Fruit fly (Drosophila melanogaster) whole organism, embryonic: Measurements from ENCODE around the gene CG6962.

Experiments used
- Asciz ChIP-seq: fragments of 200-800 bp; sonication (Bioruptor generic); optimal IDR thresholded peaks from 2 replicates; lab custom pipeline; 2017; ENCODE audit warnings: missing biosample characterization, mild to moderate bottlenecking, missing genetic modification characterization, missing genetic modification reagents
- BEAF-32 ChIP-seq: fragments of 200-800 bp; sonication (Bioruptor generic); optimal IDR thresholded peaks from 3 replicates; lab custom pipeline; 2017; ENCODE audit warnings: missing biosample characterization, missing genetic modification characterization, mild to moderate bottlenecking, moderate library complexity, missing genetic modification reagents
- Bdp1 ChIP-seq: fragments of 200-800 bp; sonication (Bioruptor generic); optimal IDR thresholded peaks from 3 replicates; lab custom pipeline; 2016; ENCODE audit warnings: missing biosample characterization, missing genetic modification characterization
- CG11398 ChIP-seq: fragments of 200-800 bp; sonication (Bioruptor generic); optimal IDR thresholded peaks from 2 replicates; lab custom pipeline; 2016; ENCODE audit warnings: missing biosample characterization, missing genetic modification characterization
- CG1233 ChIP-seq: fragments of 200-800 bp; sonication (Bioruptor generic); optimal IDR thresholded peaks from 4 replicates; lab custom pipeline; 2018; ENCODE audit warnings: missing biosample characterization, mild to moderate bottlenecking, missing genetic modification characterization
- CG15073 ChIP-seq: fragments of 200-800 bp; sonication (Bioruptor generic); optimal IDR thresholded peaks from 2 replicates; lab custom pipeline; 2016; ENCODE audit warnings: missing biosample characterization, missing genetic modification characterization
- CG15696 ChIP-seq: fragments of 200-800 bp; sonication (Bioruptor generic); optimal IDR thresholded peaks from 2 replicates; lab custom pipeline; 2019; ENCODE audit warnings: missing biosample characterization, mild to moderate bottlenecking, missing genetic modification characterization, moderate library complexity
- CG1603 ChIP-seq: fragments of 200-800 bp; sonication (Bioruptor generic); optimal IDR thresholded peaks from 2 replicates; lab custom pipeline; 2019; ENCODE audit warnings: missing biosample characterization, mild to moderate bottlenecking, missing genetic modification characterization, moderate library complexity
- CG16813 ChIP-seq: fragments of 200-800 bp; sonication (Bioruptor generic); IDR thresholded peaks from 3 replicates; pipeline ENCODE4 v1.3.6; 2022; ENCODE audit warnings: missing biosample characterization, missing genetic modification characterization; ENCODE audit not compliant: partially characterized antibody
- CG17802 ChIP-seq: fragments of 200-800 bp; sonication (Bioruptor generic); optimal IDR thresholded peaks from 2 replicates; lab custom pipeline; 2018; ENCODE audit warnings: missing biosample characterization, mild to moderate bottlenecking, missing genetic modification characterization, moderate library complexity
- CG2202 ChIP-seq: fragments of 200-800 bp; sonication (Bioruptor generic); optimal IDR thresholded peaks from 2 replicates; lab custom pipeline; 2018; ENCODE audit warnings: missing biosample characterization, mild to moderate bottlenecking, missing genetic modification characterization
- CG2678 ChIP-seq: fragments of 200-800 bp; sonication (Bioruptor generic); optimal IDR thresholded peaks from 3 replicates; lab custom pipeline; 2019; ENCODE audit warnings: missing biosample characterization, mild to moderate bottlenecking, missing genetic modification characterization, moderate library complexity
- CG30020 ChIP-seq: fragments of 200-800 bp; optimal IDR thresholded peaks from 2 replicates; lab custom pipeline; 2019; ENCODE audit warnings: missing biosample characterization, mild to moderate bottlenecking, missing genetic modification characterization, moderate library complexity
- CG31441 ChIP-seq: fragments of 200-800 bp; sonication (Bioruptor generic); IDR thresholded peaks from 2 replicates; pipeline ENCODE4 v1.3.6; 2022; ENCODE audit warnings: missing biosample characterization, missing genetic modification characterization
- CG33557 ChIP-seq: fragments of 200-800 bp; sonication (Bioruptor generic); optimal IDR thresholded peaks from 2 replicates; lab custom pipeline; 2019; ENCODE audit warnings: missing biosample characterization, mild to moderate bottlenecking, missing genetic modification characterization, moderate library complexity
- CG3407 ChIP-seq: fragments of 200-800 bp; sonication (Bioruptor generic); optimal IDR thresholded peaks from 2 replicates; lab custom pipeline; 2018; ENCODE audit warnings: missing biosample characterization, mild to moderate bottlenecking, missing genetic modification characterization
- CG4707 ChIP-seq: fragments of 200-800 bp; sonication (Bioruptor generic); optimal IDR thresholded peaks from 2 replicates; lab custom pipeline; 2018; ENCODE audit warnings: missing biosample characterization, mild to moderate bottlenecking, missing genetic modification characterization, moderate library complexity
- CG6254 ChIP-seq: fragments of 200-800 bp; sonication (Bioruptor generic); optimal IDR thresholded peaks from 3 replicates; lab custom pipeline; 2017; ENCODE audit warnings: mild to moderate bottlenecking, missing biosample characterization, missing genetic modification reagents, missing genetic modification characterization
- CG6654 ChIP-seq: fragments of 200-800 bp; sonication (Bioruptor generic); optimal IDR thresholded peaks from 2 replicates; lab custom pipeline; 2017; ENCODE audit warnings: missing biosample characterization, mild to moderate bottlenecking, missing genetic modification characterization
- CG6854 ChIP-seq: fragments of 200-800 bp; sonication (Bioruptor generic); optimal IDR thresholded peaks from 3 replicates; lab custom pipeline; 2017; ENCODE audit warnings: missing biosample characterization, mild to moderate bottlenecking, missing genetic modification characterization
- CG9876 ChIP-seq: fragments of 200-800 bp; sonication (Bioruptor generic); optimal IDR thresholded peaks from 2 replicates; lab custom pipeline; 2016; ENCODE audit warnings: missing biosample characterization, missing genetic modification characterization
- D19B ChIP-seq: fragments of 200-800 bp; sonication (Bioruptor generic); optimal IDR thresholded peaks from 2 replicates; lab custom pipeline; 2017; ENCODE audit warnings: missing biosample characterization, mild to moderate bottlenecking, missing genetic modification characterization
- Ets97D ChIP-seq: fragments of 200-800 bp; sonication (Bioruptor generic); optimal IDR thresholded peaks from 3 replicates; lab custom pipeline; 2016; ENCODE audit warnings: missing biosample characterization, missing genetic modification characterization
- GATAe ChIP-seq: fragments of 200-800 bp; sonication (Bioruptor generic); conservative IDR thresholded peaks from 2 replicates; pipeline ENCODE4 v1.3.6; 2022; ENCODE audit warnings: missing biosample characterization, missing genetic modification characterization
- Meics ChIP-seq: fragments of 200-800 bp; sonication (Bioruptor generic); optimal IDR thresholded peaks from 2 replicates; lab custom pipeline; 2017; ENCODE audit warnings: missing biosample characterization, mild to moderate bottlenecking, missing genetic modification characterization
- NC2α ChIP-seq: fragments of 200-800 bp; sonication (Bioruptor generic); optimal IDR thresholded peaks from 2 replicates; lab custom pipeline; 2016; ENCODE audit warnings: missing biosample characterization, missing genetic modification characterization
- PHDP ChIP-seq: fragments of 200-800 bp; sonication (Bioruptor generic); optimal IDR thresholded peaks from 3 replicates; lab custom pipeline; 2018; ENCODE audit warnings: missing biosample characterization, mild to moderate bottlenecking, missing genetic modification characterization, moderate library complexity
- Pdp1 ChIP-seq, 2 experiments: fragments of 200-800 bp; sonication (Bioruptor generic); optimal IDR thresholded peaks; 3 replicates each; lab custom pipeline; 2016; ENCODE audit warnings: missing biosample characterization in 2 of 2, missing genetic modification characterization in 2 of 2, mild to moderate bottlenecking in 1 of 2, moderate library complexity in 1 of 2
- Taf1 ChIP-seq: fragments of 200-800 bp; sonication (Bioruptor generic); IDR thresholded peaks from 2 replicates; pipeline ENCODE4 v1.3.6; 2022; ENCODE audit warnings: missing biosample characterization, missing genetic modification characterization
- Usf ChIP-seq: fragments of 200-800 bp; sonication (Bioruptor generic); optimal IDR thresholded peaks from 2 replicates; lab custom pipeline; 2017; ENCODE audit warnings: missing genotype, missing biosample characterization, missing genetic modification characterization
- amos ChIP-seq: fragments of 200-800 bp; sonication (Bioruptor generic); IDR thresholded peaks from 2 replicates; pipeline ENCODE4 v1.3.6; 2022; ENCODE audit warnings: missing biosample characterization, missing genetic modification characterization; ENCODE audit not compliant: partially characterized antibody
- aop ChIP-seq: fragments of 200-800 bp; sonication (Bioruptor generic); IDR thresholded peaks from 2 replicates; pipeline ENCODE4 v1.3.6; 2022; ENCODE audit warnings: missing biosample characterization, missing genetic modification characterization
- bsh ChIP-seq, 2 experiments: fragments of 200-800 bp; sonication (Bioruptor generic); optimal IDR thresholded peaks; 2 replicates each; lab custom pipeline; 2017 to 2018; ENCODE audit warnings: mild to moderate bottlenecking in 2 of 2, missing biosample characterization in 2 of 2, missing genetic modification characterization in 2 of 2, moderate library complexity in 1 of 2
- cad ChIP-seq: fragments of >200 bp; optimal IDR thresholded peaks from 2 replicates; lab custom pipeline; 2017; ENCODE audit warnings: missing biosample characterization, missing genetic modification characterization
- ci ChIP-seq: fragments of 200-800 bp; sonication (Bioruptor generic); IDR thresholded peaks from 3 replicates; pipeline ENCODE4 v1.3.6; 2022; ENCODE audit warnings: missing biosample characterization, missing genetic modification characterization
- hb ChIP-seq: fragments of 200-800 bp; sonication (Bioruptor generic); IDR thresholded peaks from 3 replicates; pipeline ENCODE4 v1.3.6; 2022; ENCODE audit warnings: missing biosample characterization, missing genetic modification characterization; ENCODE audit not compliant: partially characterized antibody
- hkb ChIP-seq, 2 experiments: fragments of 200-800 bp in 1 of 2; fragments of >200 bp in 1 of 2; sonication (Bioruptor generic) in 1 of 2; IDR thresholded peaks in 1 of 2; optimal IDR thresholded peaks in 1 of 2; 2 replicates each; pipeline versions ENCODE4 v1.3.6 to Lab custom; 2017 to 2022; ENCODE audit warnings: missing biosample characterization in 1 of 2, missing genetic modification characterization in 1 of 2
- ind ChIP-seq: fragments of 200-800 bp; sonication (Bioruptor generic); optimal IDR thresholded peaks from 3 replicates; lab custom pipeline; 2016; ENCODE audit warnings: missing biosample characterization, missing genetic modification characterization
- lilli ChIP-seq: fragments of 200-800 bp; sonication (Bioruptor generic); optimal IDR thresholded peaks from 3 replicates; lab custom pipeline; 2016; ENCODE audit warnings: missing biosample characterization, missing genetic modification characterization
- mld ChIP-seq: fragments of 200-800 bp; sonication (Bioruptor generic); IDR thresholded peaks from 3 replicates; pipeline ENCODE4 v1.3.6; 2022; ENCODE audit warnings: missing biosample characterization, missing genetic modification characterization; ENCODE audit not compliant: partially characterized antibody
- phol ChIP-seq: fragments of 200-800 bp; sonication (Bioruptor generic); optimal IDR thresholded peaks from 3 replicates; lab custom pipeline; 2018; ENCODE audit warnings: missing biosample characterization, mild to moderate bottlenecking, missing genetic modification characterization, moderate library complexity
- pnt ChIP-seq: fragments of 200-800 bp; sonication (Bioruptor generic); optimal IDR thresholded peaks from 3 replicates; lab custom pipeline; 2016; ENCODE audit warnings: missing biosample characterization, missing genetic modification characterization
- slou ChIP-seq: fragments of 200-800 bp; sonication (Bioruptor generic); optimal IDR thresholded peaks from 3 replicates; lab custom pipeline; 2016; ENCODE audit warnings: missing biosample characterization, missing genetic modification characterization
- sr ChIP-seq: fragments of 200-800 bp; sonication (Bioruptor generic); IDR thresholded peaks from 3 replicates; pipeline ENCODE4 v1.3.6; 2022; ENCODE audit warnings: missing biosample characterization, missing genetic modification characterization
- sug ChIP-seq: fragments of 200-800 bp; optimal IDR thresholded peaks from 2 replicates; lab custom pipeline; 2019; ENCODE audit warnings: missing biosample characterization, mild to moderate bottlenecking, missing genetic modification characterization, moderate library complexity
- tll ChIP-seq, 2 experiments: fragments of 200-800 bp in 1 of 2; fragments of >200 bp in 1 of 2; sonication (Bioruptor generic) in 1 of 2; optimal IDR thresholded peaks; 2 replicates each; lab custom pipeline; 2017 to 2019; ENCODE audit warnings: missing biosample characterization in 2 of 2, missing genetic modification characterization in 2 of 2, mild to moderate bottlenecking in 1 of 2, moderate library complexity in 1 of 2
- trem ChIP-seq: fragments of 200-800 bp; optimal IDR thresholded peaks from 3 replicates; lab custom pipeline; 2019; ENCODE audit warnings: missing biosample characterization, mild to moderate bottlenecking, missing genetic modification characterization, moderate library complexity
- zf30C ChIP-seq: fragments of 200-800 bp; sonication (Bioruptor generic); optimal IDR thresholded peaks from 3 replicates; lab custom pipeline; 2018; ENCODE audit warnings: missing biosample characterization, mild to moderate bottlenecking, missing genetic modification characterization

Gene CG6962

DNA sequence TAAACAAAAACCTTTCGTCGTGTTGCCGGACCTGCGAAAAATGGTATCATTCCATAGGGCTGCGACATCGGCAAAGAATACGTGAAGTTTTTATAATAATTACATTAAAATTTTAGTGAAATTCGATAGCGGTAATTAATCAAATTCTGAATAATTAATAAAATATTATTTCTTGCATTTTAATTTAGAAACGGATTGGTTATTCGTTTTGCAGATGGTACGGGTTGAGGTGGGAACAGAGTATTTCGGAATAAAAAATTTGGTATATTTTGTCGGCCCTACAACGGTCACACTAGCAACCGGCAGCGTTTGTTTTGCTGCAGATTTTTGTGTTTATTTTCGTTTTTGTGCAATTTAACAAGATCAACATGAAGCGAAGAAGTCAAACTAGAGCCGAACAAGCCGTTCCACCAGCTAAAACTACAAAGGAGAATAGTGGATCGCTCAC lies at the start of gene CG6962, which contains the start of gene CG31368 (continued):
- peak; percentile 72 for TF ChIP-seq CG1233 (GFP tag; lab: Kevin White, UChicago)
- TF ChIP-seq cad (GFP tag; lab: Kevin White, UChicago) = no peak
- no peak for TF ChIP-seq amos (GFP tag; lab: Robert Waterston, UW)
- peak; percentile 74 for TF ChIP-seq ci
- TF ChIP-seq CG31441 (GFP tag; lab: Robert Waterston, UW) = peak; percentile 84
- TF ChIP-seq CG9876 (GFP tag; lab: Kevin White, UChicago) = peak; percentile 38
- peak; percentile 67 for TF ChIP-seq pnt (GFP tag; lab: Kevin White, UChicago)
- TF ChIP-seq BEAF-32 = peak; percentile 60
- peak; percentile 86 for TF ChIP-seq ind
- peak; percentile 84 for TF ChIP-seq PHDP (tag; lab: Kevin White, UChicago)
- TF ChIP-seq CG15696 = peak; percentile 92
- no peak; the same call in 1 of the 2 replicates for TF ChIP-seq GATAe
- no peak for TF ChIP-seq CG11398 (GFP tag; lab: Kevin White, UChicago)
- TF ChIP-seq CG17802 (tag; lab: Kevin White, UChicago) = peak; percentile 82
- no peak for TF ChIP-seq CG4707 (GFP tag; lab: Kevin White, UChicago)
- no peak for TF ChIP-seq zf30C (GFP tag; lab: Kevin White, UChicago)
- peak; percentile 46 for TF ChIP-seq D19B (GFP tag; lab: Kevin White, UChicago)
- TF ChIP-seq Meics (GFP tag; lab: Kevin White, UChicago) = peak; percentile 81
- TF ChIP-seq CG6254 = peak; percentile 56
- peak; percentile 86 for TF ChIP-seq sug (tag; lab: Kevin White, UChicago)
- no peak for TF ChIP-seq hb (GFP tag; lab: Robert Waterston, UW)
- TF ChIP-seq Bdp1 (GFP tag; lab: Kevin White, UChicago) = peak; percentile 47
- TF ChIP-seq trem = peak; percentile 95
- peak; percentile 28; the same call in 1 of the 2 replicates for TF ChIP-seq aop
- peak in 1 of 2 experiments; percentile 82 for TF ChIP-seq bsh (GFP tag; optimal IDR thresholded peaks at IDR 0.05; lab: Kevin White, UChicago)
- peak in 1 of 2 experiments; percentile 19 for TF ChIP-seq tll (GFP tag; optimal IDR thresholded peaks at IDR 0.05; lab: Kevin White, UChicago)
- peak; percentile 70 for TF ChIP-seq Ets97D (GFP tag; lab: Kevin White, UChicago)
- no peak for TF ChIP-seq mld
- TF ChIP-seq CG3407 (GFP tag; lab: Kevin White, UChicago) = peak; percentile 53
- TF ChIP-seq Pdp1 (GFP tag; optimal IDR thresholded peaks at IDR 0.05; lab: Kevin White, UChicago) = peak; percentile 70 to 77
- peak; percentile 50 for TF ChIP-seq CG2202 (tag; lab: Kevin White, UChicago)
- peak; percentile 68 for TF ChIP-seq CG33557
- peak; percentile 20 for TF ChIP-seq Asciz (GFP tag; lab: Kevin White, UChicago)
- peak; percentile 88 for TF ChIP-seq lilli (GFP tag; lab: Kevin White, UChicago)
- peak; percentile 92 for TF ChIP-seq CG30020 (tag; lab: Kevin White, UChicago)
- peak; percentile 66 for TF ChIP-seq Usf (GFP tag; lab: Kevin White, UChicago)
- TF ChIP-seq NC2α (GFP tag; lab: Kevin White, UChicago) = peak; percentile 9
- TF ChIP-seq CG1603 (tag; lab: Kevin White, UChicago) = peak; percentile 70
- peak; percentile 75 for TF ChIP-seq hkb (optimal IDR thresholded peaks at IDR 0.05; lab: Kevin White, UChicago)
- peak; percentile 72 for TF ChIP-seq hkb (GFP tag; IDR thresholded peaks at IDR 0.05; lab: Robert Waterston, UW)
- peak; percentile 62; the same call in 1 of the 2 replicates for TF ChIP-seq Taf1
- TF ChIP-seq CG6654 = peak; percentile 21
- peak; percentile 25 for TF ChIP-seq CG15073 (GFP tag; lab: Kevin White, UChicago)
- peak; percentile 56 for TF ChIP-seq slou (GFP tag; lab: Kevin White, UChicago)
- no peak for TF ChIP-seq sr (GFP tag; lab: Robert Waterston, UW)
- TF ChIP-seq CG16813 (GFP tag; lab: Robert Waterston, UW) = no peak; the same call in 2 of the 3 replicates
- TF ChIP-seq CG6854 (GFP tag; lab: Kevin White, UChicago) = no peak
- peak; percentile 82 for TF ChIP-seq CG2678 (tag; lab: Kevin White, UChicago)
- TF ChIP-seq phol (tag; lab: Kevin White, UChicago) = peak; percentile 92
